Worm (Caenorhabditis elegans): ENCODE results near the gene col-14.

- TF ChIP-seq nhr-19 (GFP tag; conservative IDR thresholded peaks at IDR 0.05) (no peak), elt-2 (tag; optimal IDR thresholded peaks at IDR 0.05) (no peak), lin-13 (GFP tag; optimal IDR thresholded peaks at IDR 0.05) (no peak), fos-1 (tag; optimal IDR thresholded peaks at IDR 0.05) (no peak), nhr-12 (tag; optimal IDR thresholded peaks at IDR 0.05) (no peak), pqm-1 (tag; optimal IDR thresholded peaks at IDR 0.05) (no peak), lin-15B (tag; optimal IDR thresholded peaks at IDR 0.05) (no peak), lin-14 (GFP tag; optimal IDR thresholded peaks at IDR 0.05) (no peak), ama-1 (optimal IDR thresholded peaks at IDR 0.05) (no peak), unc-86 (tag; optimal IDR thresholded peaks at IDR 0.05) (no peak)
Observed at ce11 chrIV:7727258-7727657, 25.9 kb upstream of the col-14 start.
